Fruit fly (Drosophila melanogaster): Measurements from ENCODE around the gene Alr.
A peak's percentile ranks its signal among the peaks of the same experiment; 100 is the strongest.

Alr gene

dm6 chrX:19769821-19770519 is 21.9 kb downstream of the Alr start (continued):
- TF ChIP-seq tx (GFP tag; optimal IDR thresholded peaks at IDR 0.05) = peak; percentile 22

DNA sequence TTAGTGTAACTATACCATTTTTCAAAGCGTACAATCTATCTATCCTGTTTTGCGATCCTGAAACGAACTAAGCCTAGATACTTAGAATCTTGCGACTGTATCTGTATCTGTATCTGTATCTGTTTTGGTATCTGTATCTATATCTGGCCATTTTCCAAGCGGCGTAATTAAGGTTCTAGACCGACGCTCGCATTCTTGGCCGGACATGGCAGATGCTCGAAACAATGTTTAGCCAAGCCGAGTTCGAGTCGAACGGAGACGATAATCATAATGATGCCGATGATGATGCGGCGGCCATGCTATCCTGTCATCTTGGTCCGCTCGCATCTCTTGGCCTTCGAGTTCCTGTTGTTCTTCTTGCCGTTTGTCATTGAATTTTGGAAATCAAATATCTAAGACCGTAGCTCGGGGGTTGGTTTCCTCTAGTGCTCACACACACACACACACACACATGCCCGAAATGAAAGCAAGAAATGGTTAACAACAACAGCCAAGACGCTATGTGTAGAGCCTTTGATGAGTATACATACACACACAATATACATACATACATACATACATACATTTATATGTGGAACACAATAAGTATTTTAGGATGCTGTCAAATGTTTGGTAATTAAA is 24.0 kb downstream of the Alr start:
- TF ChIP-seq cato (GFP tag; optimal IDR thresholded peaks at IDR 0.05; ENCODE audit: borderline replicate concordance) (no peak), E2f1 (GFP tag; IDR thresholded peaks at IDR 0.05) (no peak), CG14050 (GFP tag; IDR thresholded peaks at IDR 0.05) (no peak), grn (GFP tag; optimal IDR thresholded peaks at IDR 0.05) (peak; percentile 32), tll (GFP tag; optimal IDR thresholded peaks at IDR 0.05) (peak in 1 of 2 experiments; percentile 63), pros (GFP tag; optimal IDR thresholded peaks at IDR 0.05) (peak; percentile 98), CG6254 (GFP tag; optimal IDR thresholded peaks at IDR 0.05) (no peak), Hr78 (GFP tag; optimal IDR thresholded peaks at IDR 0.05) (no peak), H2.0 (GFP tag; IDR thresholded peaks at IDR 0.05) (no peak), zfh1 (GFP tag; IDR thresholded peaks at IDR 0.05) (no peak), caup (GFP tag; optimal IDR thresholded peaks at IDR 0.05; ENCODE audit: severe bottlenecking) (no peak), bowl (GFP tag; IDR thresholded peaks at IDR 0.05) (no peak), Neu2 (GFP tag; optimal IDR thresholded peaks at IDR 0.05; ENCODE audit: borderline replicate concordance) (no peak), Aef1 (GFP tag; IDR thresholded peaks at IDR 0.05) (no peak), Usf (GFP tag; optimal IDR thresholded peaks at IDR 0.05) (no peak), NfI (GFP tag; optimal IDR thresholded peaks at IDR 0.05) (no peak), CG13775 (GFP tag; optimal IDR thresholded peaks at IDR 0.05) (no peak), knrl (GFP tag; IDR thresholded peaks at IDR 0.05; ENCODE audit: partially characterized antibody) (no peak), croc (GFP tag; conservative IDR thresholded peaks at IDR 0.05) (no peak), CG1233 (GFP tag; optimal IDR thresholded peaks at IDR 0.05) (no peak), CG2678 (tag; optimal IDR thresholded peaks at IDR 0.05) (no peak), fu2 (GFP tag; optimal IDR thresholded peaks at IDR 0.05) (no peak), pb (GFP tag; optimal IDR thresholded peaks at IDR 0.05) (no peak), Max (GFP tag; optimal IDR thresholded peaks at IDR 0.05) (no peak), salm (tag; optimal IDR thresholded peaks at IDR 0.05) (no peak), NC2α (GFP tag; optimal IDR thresholded peaks at IDR 0.05) (no peak), CG4404 (GFP tag; IDR thresholded peaks at IDR 0.05) (no peak), cg (GFP tag; optimal IDR thresholded peaks at IDR 0.05) (peak; percentile 61), CG4360 (GFP tag; IDR thresholded peaks at IDR 0.05) (peak; percentile 51; the same call in 1 of the 2 replicates), CG15479 (GFP tag; optimal IDR thresholded peaks at IDR 0.05) (peak; percentile 85), pan (optimal IDR thresholded peaks at IDR 0.05) (no peak), pan (GFP tag; optimal IDR thresholded peaks at IDR 0.05 in 1 of 2, IDR thresholded peaks at IDR 0.05 in 1 of 2) (no peak), CG14667 (GFP tag; IDR thresholded peaks at IDR 0.05) (no peak), ind (GFP tag; optimal IDR thresholded peaks at IDR 0.05) (no peak), zen (tag; optimal IDR thresholded peaks at IDR 0.05) (peak; percentile 96), CG10543 (GFP tag; optimal IDR thresholded peaks at IDR 0.05) (no peak), CG17829 (tag; optimal IDR thresholded peaks at IDR 0.05) (no peak), kni (GFP tag; optimal IDR thresholded peaks at IDR 0.05) (peak; percentile 7), CG6813 (GFP tag; optimal IDR thresholded peaks at IDR 0.05) (no peak)
